Worm (Caenorhabditis elegans): ENCODE results near the gene B0035.18.

Gene B0035.18

DNA sequence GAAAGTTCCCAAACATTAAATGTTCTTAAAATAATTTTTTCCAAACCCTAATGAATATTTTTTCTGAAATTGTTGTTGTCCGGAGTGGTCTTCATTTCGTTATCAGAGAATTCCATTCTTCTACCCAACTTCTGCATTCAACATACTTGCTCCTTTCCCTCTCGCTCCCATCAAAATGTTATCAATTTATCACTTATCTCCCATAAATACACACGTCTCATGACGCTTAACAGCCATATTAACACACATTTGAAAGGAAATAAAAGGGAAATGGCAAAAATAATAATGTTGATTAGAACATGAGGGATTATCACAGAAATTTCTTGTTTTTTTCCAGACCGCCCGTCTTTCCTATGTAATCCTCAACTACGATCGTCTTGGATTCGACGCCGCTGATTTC, 31.1 kb upstream of the B0035.18 start:
- no peak for TF ChIP-seq tbx-37 (GFP tag; conservative IDR thresholded peaks at IDR 0.05)
- TF ChIP-seq B0310.2 (tag; optimal IDR thresholded peaks at IDR 0.05): no peak
- no peak for TF ChIP-seq tra-4 (tag; optimal IDR thresholded peaks at IDR 0.05)
- TF ChIP-seq flt-1 (GFP tag; IDR thresholded peaks at IDR 0.05): no peak
- TF ChIP-seq ama-1 (optimal IDR thresholded peaks at IDR 0.05): no peak
- no peak for TF ChIP-seq tbx-11 (GFP tag; IDR thresholded peaks at IDR 0.05)
- TF ChIP-seq ceh-36 (tag; optimal IDR thresholded peaks at IDR 0.05): no peak
- TF ChIP-seq sea-1 (GFP tag; conservative IDR thresholded peaks at IDR 0.05): no peak
- no peak for TF ChIP-seq F13C5.2 (tag; optimal IDR thresholded peaks at IDR 0.05)
- TF ChIP-seq hmbx-1 (tag; optimal IDR thresholded peaks at IDR 0.05): no peak
- TF ChIP-seq scrt-1 (GFP tag; IDR thresholded peaks at IDR 0.05): no peak
- TF ChIP-seq ceh-13 (GFP tag; optimal IDR thresholded peaks at IDR 0.05): no peak
- no peak for TF ChIP-seq hmg-4 (GFP tag; optimal IDR thresholded peaks at IDR 0.05)
- TF ChIP-seq aly-1 (tag; optimal IDR thresholded peaks at IDR 0.05): no peak

DNA sequence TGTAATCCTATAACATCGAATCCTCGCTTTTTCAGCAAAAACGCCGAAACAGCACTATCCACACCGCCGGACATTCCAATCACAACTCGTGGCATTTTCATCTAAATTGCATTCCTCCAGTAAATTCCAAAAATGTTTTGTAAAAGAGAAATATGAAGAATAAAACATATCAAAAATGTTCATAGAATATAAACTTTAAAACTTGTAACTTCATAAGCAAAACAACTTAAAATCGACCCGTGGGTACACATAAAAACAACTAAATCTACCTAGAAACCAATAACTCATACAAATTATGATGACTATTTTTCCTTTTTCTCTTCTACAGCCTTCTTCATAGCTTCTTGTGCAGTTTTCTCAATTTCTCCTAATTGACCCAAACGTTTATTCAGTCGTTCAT, 23.3 kb upstream of the B0035.18 start, which contains the start of gene mttu-1:
mttu-1 (minus strand) TSS at position 101 of the 400 bp plus-strand sequence.
- TF ChIP-seq hmbx-1 (tag; optimal IDR thresholded peaks at IDR 0.05): no peak
- TF ChIP-seq pes-1 (GFP tag; IDR thresholded peaks at IDR 0.05): no peak
- no peak for TF ChIP-seq sea-1 (GFP tag; conservative IDR thresholded peaks at IDR 0.05)
- no peak for TF ChIP-seq ceh-13 (GFP tag; optimal IDR thresholded peaks at IDR 0.05)
- no peak for TF ChIP-seq B0310.2 (tag; optimal IDR thresholded peaks at IDR 0.05)
- no peak for TF ChIP-seq hmg-4 (GFP tag; optimal IDR thresholded peaks at IDR 0.05)
- TF ChIP-seq aly-1 (tag; optimal IDR thresholded peaks at IDR 0.05): no peak
- no peak for TF ChIP-seq flt-1 (GFP tag; IDR thresholded peaks at IDR 0.05)
- no peak for TF ChIP-seq ama-1 (optimal IDR thresholded peaks at IDR 0.05)
- TF ChIP-seq ceh-36 (tag; optimal IDR thresholded peaks at IDR 0.05): no peak
- no peak for TF ChIP-seq scrt-1 (GFP tag; IDR thresholded peaks at IDR 0.05)
- TF ChIP-seq tbx-11 (GFP tag; IDR thresholded peaks at IDR 0.05): no peak
- no peak for TF ChIP-seq hnd-1 (tag; optimal IDR thresholded peaks at IDR 0.05)
- no peak for TF ChIP-seq ets-7 (tag; optimal IDR thresholded peaks at IDR 0.05)
- no peak for TF ChIP-seq tra-4 (tag; optimal IDR thresholded peaks at IDR 0.05)
- TF ChIP-seq tbx-37 (GFP tag; conservative IDR thresholded peaks at IDR 0.05): no peak
- TF ChIP-seq F13C5.2 (tag; optimal IDR thresholded peaks at IDR 0.05): no peak

DNA sequence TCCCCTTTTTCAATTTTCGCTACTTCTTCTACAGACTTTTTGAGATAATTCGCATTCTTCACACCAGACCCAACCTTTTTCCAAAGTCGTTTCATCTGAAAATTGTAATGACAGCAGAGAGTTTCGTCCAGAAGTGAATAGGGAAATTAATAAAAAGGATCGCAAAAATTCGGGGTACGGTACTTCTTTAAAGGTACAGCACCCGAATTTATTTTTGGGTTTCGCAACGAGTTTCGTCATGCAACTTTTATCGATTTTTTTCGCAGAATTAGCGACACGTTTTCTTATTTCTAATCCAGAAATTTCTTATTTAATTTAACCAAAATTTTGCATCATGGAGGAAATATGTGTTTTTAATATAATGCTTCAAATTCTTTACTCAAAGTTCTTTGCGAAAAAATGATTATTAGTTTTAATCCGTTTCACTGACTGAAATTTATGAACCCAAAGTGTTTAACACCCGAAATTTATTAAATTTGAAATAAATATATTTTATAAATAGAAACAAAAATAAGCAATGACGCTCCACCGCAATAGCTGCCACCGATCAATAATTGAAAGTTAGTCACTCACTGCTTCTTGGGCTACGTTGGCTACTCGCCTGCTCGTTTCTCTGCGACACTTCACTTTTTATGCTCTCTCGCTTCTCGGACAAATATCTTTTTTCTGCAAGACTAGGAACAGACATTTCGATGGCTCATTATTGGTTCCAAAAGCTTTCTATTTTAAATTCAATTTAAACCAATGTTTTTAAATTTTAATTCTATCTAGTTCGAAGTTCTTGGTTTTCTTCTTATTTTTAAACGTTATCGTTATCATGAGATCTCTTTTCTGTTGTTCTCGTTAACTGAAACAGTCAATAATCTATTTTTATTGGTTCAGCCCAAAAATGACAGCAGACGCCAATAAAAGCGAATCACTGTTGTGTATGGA, 21.7 kb upstream of the B0035.18 start, which contains the start of the genes B0035.15 and dnj-1:
B0035.15 (minus strand) TSS at position 99 of the 933 bp plus-strand sequence.
dnj-1 (plus strand) TSS at position 883 of the 933 bp plus-strand sequence.
- no peak for TF ChIP-seq pes-1 (GFP tag; IDR thresholded peaks at IDR 0.05)
- no peak for TF ChIP-seq F13C5.2 (tag; optimal IDR thresholded peaks at IDR 0.05)
- no peak for TF ChIP-seq hmg-4 (GFP tag; optimal IDR thresholded peaks at IDR 0.05)
- TF ChIP-seq ama-1 (optimal IDR thresholded peaks at IDR 0.05): no peak
- no peak for TF ChIP-seq tbx-11 (GFP tag; IDR thresholded peaks at IDR 0.05)
- no peak for TF ChIP-seq tra-4 (tag; optimal IDR thresholded peaks at IDR 0.05)
- no peak for TF ChIP-seq flt-1 (GFP tag; IDR thresholded peaks at IDR 0.05)
- no peak for TF ChIP-seq tbx-37 (GFP tag; conservative IDR thresholded peaks at IDR 0.05)
- no peak for TF ChIP-seq B0310.2 (tag; optimal IDR thresholded peaks at IDR 0.05)
- no peak for TF ChIP-seq aly-1 (tag; optimal IDR thresholded peaks at IDR 0.05)
- TF ChIP-seq ceh-13 (GFP tag; optimal IDR thresholded peaks at IDR 0.05): no peak
- no peak for TF ChIP-seq sea-1 (GFP tag; conservative IDR thresholded peaks at IDR 0.05)
- no peak for TF ChIP-seq hmbx-1 (tag; optimal IDR thresholded peaks at IDR 0.05)
- no peak for TF ChIP-seq hnd-1 (tag; optimal IDR thresholded peaks at IDR 0.05)
- TF ChIP-seq ceh-36 (tag; optimal IDR thresholded peaks at IDR 0.05): no peak

DNA sequence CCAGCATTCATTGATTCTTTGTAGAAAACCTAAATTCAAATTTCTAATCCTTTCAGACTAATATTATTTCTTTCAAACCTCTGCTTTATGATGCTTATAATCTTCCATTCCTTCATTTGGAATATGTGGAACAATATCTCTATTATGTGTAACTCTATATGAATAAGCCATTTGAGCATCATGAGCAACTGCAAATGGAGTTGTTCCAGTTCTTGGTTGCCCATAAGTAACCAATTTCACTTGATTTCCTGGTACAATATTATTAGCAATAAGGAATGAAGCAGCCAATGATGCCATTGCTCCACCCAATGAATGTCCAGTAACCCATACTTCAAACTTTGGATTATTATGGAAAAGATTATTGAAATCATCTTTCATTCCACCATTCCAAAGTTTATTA, 15.1 kb upstream of the B0035.18 start:
- TF ChIP-seq tbx-37 (GFP tag; conservative IDR thresholded peaks at IDR 0.05): no peak
- no peak for TF ChIP-seq B0310.2 (tag; optimal IDR thresholded peaks at IDR 0.05)
- TF ChIP-seq tra-4 (tag; optimal IDR thresholded peaks at IDR 0.05): no peak
- no peak for TF ChIP-seq pes-1 (GFP tag; IDR thresholded peaks at IDR 0.05)
- TF ChIP-seq aly-1 (tag; optimal IDR thresholded peaks at IDR 0.05): no peak
- no peak for TF ChIP-seq scrt-1 (GFP tag; IDR thresholded peaks at IDR 0.05)
- no peak for TF ChIP-seq flt-1 (GFP tag; IDR thresholded peaks at IDR 0.05)
- TF ChIP-seq ceh-13 (GFP tag; optimal IDR thresholded peaks at IDR 0.05): no peak
- TF ChIP-seq hmbx-1 (tag; optimal IDR thresholded peaks at IDR 0.05): no peak
- TF ChIP-seq hmg-4 (GFP tag; optimal IDR thresholded peaks at IDR 0.05): no peak
- TF ChIP-seq ets-7 (tag; optimal IDR thresholded peaks at IDR 0.05): no peak
- no peak for TF ChIP-seq ama-1 (optimal IDR thresholded peaks at IDR 0.05)
- no peak for TF ChIP-seq tbx-11 (GFP tag; IDR thresholded peaks at IDR 0.05)
- no peak for TF ChIP-seq F13C5.2 (tag; optimal IDR thresholded peaks at IDR 0.05)

DNA sequence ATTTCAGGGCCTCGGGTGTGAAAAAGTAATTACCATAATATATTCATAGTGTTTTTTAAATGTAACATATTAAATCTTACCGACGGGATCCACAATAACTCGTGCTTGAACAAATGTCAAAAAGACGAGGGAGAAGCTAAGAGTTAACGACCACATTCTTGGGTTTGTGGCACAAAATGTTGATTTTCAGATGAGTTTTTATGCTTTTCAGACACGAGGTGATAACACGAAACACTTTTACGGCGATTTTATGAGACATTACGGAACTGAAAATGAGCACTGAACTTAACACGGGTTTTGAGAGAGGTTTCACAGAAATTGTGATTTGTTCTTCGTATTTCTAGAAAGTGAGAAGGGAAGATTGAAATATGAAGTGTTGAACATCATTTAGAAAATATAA, 13.6 kb upstream of the B0035.18 start, which contains the start of gene B0035.13:
B0035.13 (minus strand) TSS at position 173 of the 400 bp plus-strand sequence.
- TF ChIP-seq tra-4 (tag; optimal IDR thresholded peaks at IDR 0.05) (no peak), hnd-1 (tag; optimal IDR thresholded peaks at IDR 0.05) (no peak), sea-1 (GFP tag; conservative IDR thresholded peaks at IDR 0.05) (no peak), ets-7 (tag; optimal IDR thresholded peaks at IDR 0.05) (no peak), ama-1 (optimal IDR thresholded peaks at IDR 0.05) (no peak), pes-1 (GFP tag; IDR thresholded peaks at IDR 0.05) (no peak), B0310.2 (tag; optimal IDR thresholded peaks at IDR 0.05) (no peak), hmg-4 (GFP tag; optimal IDR thresholded peaks at IDR 0.05) (no peak), F13C5.2 (tag; optimal IDR thresholded peaks at IDR 0.05) (no peak), hmbx-1 (tag; optimal IDR thresholded peaks at IDR 0.05) (no peak), tbx-11 (GFP tag; IDR thresholded peaks at IDR 0.05) (no peak), flt-1 (GFP tag; IDR thresholded peaks at IDR 0.05) (no peak), ceh-13 (GFP tag; optimal IDR thresholded peaks at IDR 0.05) (no peak), tbx-37 (GFP tag; conservative IDR thresholded peaks at IDR 0.05) (no peak), aly-1 (tag; optimal IDR thresholded peaks at IDR 0.05) (no peak), ceh-36 (tag; optimal IDR thresholded peaks at IDR 0.05) (no peak)

DNA sequence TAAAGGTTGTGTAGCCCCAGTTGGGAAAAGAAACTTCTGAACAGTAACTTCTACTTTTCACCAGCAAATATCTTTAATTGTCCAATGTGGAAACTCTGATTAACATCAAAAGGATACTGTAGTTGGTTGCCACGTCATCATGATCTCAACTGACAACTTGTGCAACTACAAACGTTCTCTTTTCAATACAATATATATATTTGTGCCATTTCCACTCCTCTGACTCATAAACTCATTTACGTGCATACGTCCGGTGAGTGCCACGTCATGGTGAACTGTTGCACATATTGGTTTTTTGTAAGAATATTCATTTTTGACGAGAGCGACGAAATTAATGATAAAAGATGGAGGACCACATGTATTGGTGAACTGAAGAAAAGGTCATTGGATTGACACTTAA, 12.3 kb upstream of the B0035.18 start:
- no peak for TF ChIP-seq hnd-1 (tag; optimal IDR thresholded peaks at IDR 0.05)
